Worm (Caenorhabditis elegans) whole organism, young adult: Measurements from ENCODE around the gene srh-295.

Experiments used
- F23B12.7 ChIP-seq: sonication (generic microtip); optimal IDR thresholded peaks from 2 replicates; lab custom pipeline; 2017; ENCODE audit warnings: missing genetic modification characterization, mild to moderate bottlenecking, missing compliant biosample characterization, antibody characterized with exemption, moderate library complexity; ENCODE audit not compliant: insufficient read depth
- F37B4.10 ChIP-seq: fragments of 200-800 bp; sonication (Bioruptor generic); IDR thresholded peaks from 2 replicates; pipeline ENCODE4 v1.3.6; 2022; ENCODE audit warnings: missing genetic modification characterization, missing compliant biosample characterization
- F57C9.4 ChIP-seq: sonication (generic microtip); optimal IDR thresholded peaks from 2 replicates; lab custom pipeline; 2017; ENCODE audit warnings: mild to moderate bottlenecking, missing genetic modification characterization, missing compliant biosample characterization
- ama-1 ChIP-seq, 3 experiments: fragments of 150-350 bp in 1 of 3; sonication (generic microtip) in 2 of 3; optimal IDR thresholded peaks; 2 replicates each; lab custom pipeline; 2014 to 2018; ENCODE audit warnings: missing biosample characterization in 2 of 3, missing genetic modification characterization in 2 of 3, missing genetic modification reagents in 2 of 3
- aptf-2 ChIP-seq: fragments of 200-800 bp; sonication (Bioruptor generic); conservative IDR thresholded peaks from 2 replicates; pipeline ENCODE4 v1.3.6; 2022; ENCODE audit warnings: missing genetic modification reagents, missing genetic modification characterization, missing compliant biosample characterization
- gei-17 ChIP-seq: fragments of 200-800 bp; sonication (Bioruptor generic); optimal IDR thresholded peaks from 2 replicates; lab custom pipeline; 2018; ENCODE audit warnings: mild to moderate bottlenecking, missing genetic modification characterization, missing compliant biosample characterization
- lin-54 ChIP-seq: fragments of 200-800 bp; sonication (Bioruptor generic); optimal IDR thresholded peaks from 2 replicates; lab custom pipeline; 2018; ENCODE audit warnings: mild to moderate bottlenecking, missing genetic modification characterization, missing compliant biosample characterization
- madf-3 ChIP-seq: fragments of 200-800 bp; sonication (Bioruptor generic); IDR thresholded peaks from 2 replicates; pipeline ENCODE4 v1.3.6; 2022; ENCODE audit warnings: missing genetic modification reagents, missing genetic modification characterization, missing compliant biosample characterization
- nfya-1 ChIP-seq: sonication (generic microtip); optimal IDR thresholded peaks from 2 replicates; lab custom pipeline; 2017; ENCODE audit warnings: antibody characterized with exemption, missing compliant biosample characterization, missing genetic modification characterization, borderline replicate concordance; ENCODE audit not compliant: insufficient read depth
- nhr-90 ChIP-seq: sonication (generic microtip); optimal IDR thresholded peaks from 2 replicates; lab custom pipeline; 2016; ENCODE audit warnings: missing genotype, mild to moderate bottlenecking, missing genetic modification characterization, missing compliant biosample characterization
- tbp1 ChIP-seq: fragments of 200-800 bp; sonication (Bioruptor generic); optimal IDR thresholded peaks from 2 replicates; lab custom pipeline; 2018; ENCODE audit warnings: mild to moderate bottlenecking, missing genetic modification characterization, missing compliant biosample characterization

- TF ChIP-seq F23B12.7 (tag; lab: Kevin White, UChicago) (no peak), ama-1 (optimal IDR thresholded peaks at IDR 0.05; lab: Kevin White, UChicago) (no peak), ama-1 (GFP tag; optimal IDR thresholded peaks at IDR 0.05; lab: Kevin White, UChicago) (no peak), F37B4.10 (no peak), tbp1 (GFP tag; lab: Kevin White, UChicago) (no peak), madf-3 (no peak), gei-17 (GFP tag; lab: Kevin White, UChicago) (no peak), F57C9.4 (tag; lab: Kevin White, UChicago) (no peak), nfya-1 (tag; lab: Kevin White, UChicago) (no peak), nhr-90 (tag; lab: Kevin White, UChicago) (no peak), aptf-2 (GFP tag; lab: Robert Waterston, UW) (no peak), lin-54 (GFP tag; lab: Kevin White, UChicago) (no peak)
Measured at ce11 chrV:15369707-15370106, 39.3 kb downstream of the srh-295 start, which contains the start of gene nhr-269.
